Fruit fly (Drosophila melanogaster): Measurements from ENCODE around the gene CG45544.

The CG45544 gene

dm6 chr3R:29255963-29256527, at the start of gene CG45544:
Gene CG45544, plus strand, starts transcription at chr3R:29256485.
- TF ChIP-seq CG17801 (GFP tag; optimal IDR thresholded peaks at IDR 0.05; ENCODE audit: partially characterized antibody): peak; percentile 80

dm6 chr3R:29207012-29207656, 49.2 kb upstream of the CG45544 start:
- peak; percentile 73 for TF ChIP-seq CG17801 (GFP tag; optimal IDR thresholded peaks at IDR 0.05; ENCODE audit: partially characterized antibody)

dm6 chr3R:29207996-29208395, 48.3 kb upstream of the CG45544 start:
- peak; percentile 45 for TF ChIP-seq CG17801 (GFP tag; optimal IDR thresholded peaks at IDR 0.05; ENCODE audit: partially characterized antibody)

dm6 chr3R:29210091-29210490, 46.2 kb upstream of the CG45544 start:
- TF ChIP-seq CG17801 (GFP tag; optimal IDR thresholded peaks at IDR 0.05; ENCODE audit: partially characterized antibody): no peak

dm6 chr3R:29210542-29211393, 45.5 kb upstream of the CG45544 start:
- no peak for TF ChIP-seq CG17801 (GFP tag; optimal IDR thresholded peaks at IDR 0.05; ENCODE audit: partially characterized antibody)

dm6 chr3R:29211702-29212101, 44.6 kb upstream of the CG45544 start:
- no peak for TF ChIP-seq CG17801 (GFP tag; optimal IDR thresholded peaks at IDR 0.05; ENCODE audit: partially characterized antibody)

- no peak for TF ChIP-seq CG17801 (GFP tag; optimal IDR thresholded peaks at IDR 0.05; ENCODE audit: partially characterized antibody)
Observed at dm6 chr3R:29212534-29212933, 43.8 kb upstream of the CG45544 start.

- no peak for TF ChIP-seq CG17801 (GFP tag; optimal IDR thresholded peaks at IDR 0.05; ENCODE audit: partially characterized antibody)
Observed at dm6 chr3R:29213416-29213815, 42.9 kb upstream of the CG45544 start.

dm6 chr3R:29214262-29214661, 42.0 kb upstream of the CG45544 start:
- peak; percentile 100 for TF ChIP-seq CG17801 (GFP tag; optimal IDR thresholded peaks at IDR 0.05; ENCODE audit: partially characterized antibody)

- peak; percentile 77 for TF ChIP-seq CG17801 (GFP tag; optimal IDR thresholded peaks at IDR 0.05; ENCODE audit: partially characterized antibody)
Observed at dm6 chr3R:29214982-29215533, 41.2 kb upstream of the CG45544 start.

- no peak for TF ChIP-seq CG17801 (GFP tag; optimal IDR thresholded peaks at IDR 0.05; ENCODE audit: partially characterized antibody)
Observed at dm6 chr3R:29215652-29216483, 40.4 kb upstream of the CG45544 start.

- TF ChIP-seq CG17801 (GFP tag; optimal IDR thresholded peaks at IDR 0.05; ENCODE audit: partially characterized antibody): no peak
Observed at dm6 chr3R:29216484-29216863, 39.8 kb upstream of the CG45544 start.

- TF ChIP-seq CG17801 (GFP tag; optimal IDR thresholded peaks at IDR 0.05; ENCODE audit: partially characterized antibody): no peak
Observed at dm6 chr3R:29217309-29217708, 39.0 kb upstream of the CG45544 start.

dm6 chr3R:29218001-29218400, 38.3 kb upstream of the CG45544 start:
- no peak for TF ChIP-seq CG17801 (GFP tag; optimal IDR thresholded peaks at IDR 0.05; ENCODE audit: partially characterized antibody)

- TF ChIP-seq CG17801 (GFP tag; optimal IDR thresholded peaks at IDR 0.05; ENCODE audit: partially characterized antibody): peak; percentile 94
Observed at dm6 chr3R:29219948-29220347, 36.3 kb upstream of the CG45544 start, which contains the start of gene eEF1gamma. Gene eEF1gamma, plus strand, starts transcription at chr3R:29220172.

Data from ovary, adult (tissue).